Worm (Caenorhabditis elegans): ENCODE measurements around the gene fbxa-80.

- no peak for TF ChIP-seq unc-62 (GFP tag; optimal IDR thresholded peaks at IDR 0.05)
- TF ChIP-seq elt-1 (tag; optimal IDR thresholded peaks at IDR 0.05; ENCODE audit: borderline replicate concordance, insufficient read depth) = no peak
- TF ChIP-seq snpc-4 (tag; optimal IDR thresholded peaks at IDR 0.05) = no peak
- no peak for TF ChIP-seq bed-3 (GFP tag; optimal IDR thresholded peaks at IDR 0.05)
- TF ChIP-seq unc-39 (tag; optimal IDR thresholded peaks at IDR 0.05) = no peak
- TF ChIP-seq nhr-237 (tag; optimal IDR thresholded peaks at IDR 0.05) = no peak
- TF ChIP-seq pha-4 (tag; optimal IDR thresholded peaks at IDR 0.05) = no peak
- no peak for TF ChIP-seq nhr-76 (tag; optimal IDR thresholded peaks at IDR 0.05)
Observed at ce11 chrIII:1340240-1340639, 25.2 kb upstream of the fbxa-80 start, which contains the start of gene fbxa-5.

All from whole organism, mixed stage, embryonic.